Worm (Caenorhabditis elegans): ENCODE results near the gene R04E5.7.

DNA sequence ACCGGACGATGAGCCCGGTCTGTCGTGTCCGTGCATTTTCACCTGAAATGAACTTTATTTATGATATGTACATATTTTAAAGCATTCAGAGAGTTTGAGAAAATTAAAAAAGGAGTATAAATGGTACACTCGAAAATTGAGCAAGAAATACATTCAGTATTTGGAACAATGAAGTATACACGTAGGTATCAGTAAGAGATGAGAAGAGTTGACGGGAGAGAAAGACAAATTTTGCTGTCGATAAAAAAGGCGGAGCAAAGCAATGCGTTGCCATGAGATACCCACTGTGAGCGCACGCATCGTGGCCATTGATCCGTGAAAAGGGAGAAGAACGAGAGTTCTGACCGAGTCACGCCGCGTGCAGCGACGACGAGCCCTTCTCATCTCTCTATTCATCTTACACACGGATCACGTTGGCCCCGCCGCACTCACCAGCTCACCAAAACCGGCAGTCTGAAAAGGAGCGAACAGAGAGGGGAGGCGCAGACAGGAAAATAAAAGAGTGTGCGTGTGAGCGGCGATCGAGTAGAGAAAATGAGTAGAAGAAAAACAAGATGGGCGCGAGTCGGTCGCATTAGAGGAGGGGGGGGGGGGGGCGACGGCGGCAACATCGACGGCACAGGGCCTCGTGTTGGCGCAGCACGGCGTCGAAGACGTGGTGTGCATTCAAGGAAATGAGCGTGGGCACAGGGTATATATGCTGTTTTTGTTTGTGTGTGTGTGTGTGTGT is 9.2 kb upstream of the R04E5.7 start, which contains the start of gene R04E5.8:
- TF ChIP-seq tbx-2 (tag; optimal IDR thresholded peaks at IDR 0.05) (no peak), lin-11 (tag; optimal IDR thresholded peaks at IDR 0.05) (no peak), ahr-1 (tag; optimal IDR thresholded peaks at IDR 0.05) (no peak), ttx-3 (tag; optimal IDR thresholded peaks at IDR 0.05) (no peak), sox-2 (GFP tag; IDR thresholded peaks at IDR 0.05) (no peak), ets-4 (tag; optimal IDR thresholded peaks at IDR 0.05) (no peak), ama-1 (optimal IDR thresholded peaks at IDR 0.05) (no peak), sox-4 (tag; optimal IDR thresholded peaks at IDR 0.05) (no peak), tbx-7 (tag; optimal IDR thresholded peaks at IDR 0.05) (no peak), ceh-31 (tag; optimal IDR thresholded peaks at IDR 0.05) (no peak), ceh-30 (tag; optimal IDR thresholded peaks at IDR 0.05) (no peak), madf-2 (tag; optimal IDR thresholded peaks at IDR 0.05) (no peak), pha-4 (tag; optimal IDR thresholded peaks at IDR 0.05) (no peak), nhr-11 (tag; optimal IDR thresholded peaks at IDR 0.05) (no peak)
